Worm (Caenorhabditis elegans) whole organism, early embryonic: ENCODE results near the gene sea-2.

ENCODE experiments used
- B0310.2 ChIP-seq: sonication (generic microtip); optimal IDR thresholded peaks from 2 replicates; lab custom pipeline; 2016; ENCODE audit warnings: mild to moderate bottlenecking, missing genetic modification characterization, missing compliant biosample characterization
- F13C5.2 ChIP-seq: sonication (generic microtip); optimal IDR thresholded peaks from 2 replicates; lab custom pipeline; 2017; ENCODE audit warnings: mild to moderate bottlenecking, missing genetic modification characterization, inconsistent platforms, missing compliant biosample characterization
- aly-1 ChIP-seq: sonication (generic microtip); optimal IDR thresholded peaks from 2 replicates; lab custom pipeline; 2016; ENCODE audit warnings: missing genetic modification characterization, missing compliant biosample characterization
- ama-1 ChIP-seq: fragments of 150-350 bp; optimal IDR thresholded peaks from 2 replicates; lab custom pipeline; 2014
- ceh-13 ChIP-seq: fragments of 200-800 bp; sonication (Bioruptor generic); optimal IDR thresholded peaks from 2 replicates; lab custom pipeline; 2018; ENCODE audit warnings: mild to moderate bottlenecking, missing genetic modification characterization, missing compliant biosample characterization
- ceh-36 ChIP-seq: sonication (generic microtip); optimal IDR thresholded peaks from 2 replicates; lab custom pipeline; 2016; ENCODE audit warnings: missing genetic modification characterization, inconsistent platforms, missing compliant biosample characterization
- ets-7 ChIP-seq: sonication (generic microtip); optimal IDR thresholded peaks from 2 replicates; lab custom pipeline; 2016; ENCODE audit warnings: missing genotype, missing genetic modification characterization, missing compliant biosample characterization
- flt-1 ChIP-seq: fragments of 200-800 bp; sonication (Bioruptor generic); IDR thresholded peaks from 2 replicates; pipeline ENCODE4 v1.3.6; 2022; ENCODE audit warnings: missing genetic modification characterization, missing compliant biosample characterization
- hmbx-1 ChIP-seq: sonication (generic microtip); optimal IDR thresholded peaks from 2 replicates; lab custom pipeline; 2016; ENCODE audit warnings: mild to moderate bottlenecking, missing genetic modification characterization, missing compliant biosample characterization
- hmg-4 ChIP-seq: fragments of 200-800 bp; sonication (Bioruptor generic); optimal IDR thresholded peaks from 2 replicates; lab custom pipeline; 2018; ENCODE audit warnings: mild to moderate bottlenecking, missing genetic modification characterization, missing compliant biosample characterization
- hnd-1 ChIP-seq: sonication (generic microtip); optimal IDR thresholded peaks from 2 replicates; lab custom pipeline; 2016; ENCODE audit warnings: missing genetic modification characterization, missing compliant biosample characterization
- pes-1 ChIP-seq: fragments of 200-800 bp; sonication (Bioruptor generic); IDR thresholded peaks from 2 replicates; pipeline ENCODE4 v1.3.6; 2022; ENCODE audit warnings: missing genetic modification reagents, missing genetic modification characterization, missing compliant biosample characterization
- scrt-1 ChIP-seq: fragments of 200-800 bp; sonication (Bioruptor generic); IDR thresholded peaks from 2 replicates; pipeline ENCODE4 v1.3.6; 2022; ENCODE audit warnings: missing genetic modification characterization, missing compliant biosample characterization
- sea-1 ChIP-seq: fragments of 200-800 bp; sonication (Bioruptor generic); conservative IDR thresholded peaks from 2 replicates; pipeline ENCODE4 v1.3.6; 2022; ENCODE audit warnings: missing genetic modification characterization, missing compliant biosample characterization
- tbx-11 ChIP-seq: fragments of 200-800 bp; sonication (Bioruptor generic); IDR thresholded peaks from 2 replicates; pipeline ENCODE4 v1.3.6; 2022; ENCODE audit warnings: missing genetic modification characterization, missing compliant biosample characterization
- tbx-37 ChIP-seq: fragments of 200-800 bp; sonication (Bioruptor generic); conservative IDR thresholded peaks from 2 replicates; pipeline ENCODE4 v1.3.6; 2022; ENCODE audit warnings: missing genetic modification reagents, missing genetic modification characterization, missing compliant biosample characterization
- tra-4 ChIP-seq: sonication (generic microtip); optimal IDR thresholded peaks from 2 replicates; lab custom pipeline; 2017; ENCODE audit warnings: missing genetic modification characterization, missing compliant biosample characterization

Gene sea-2

DNA sequence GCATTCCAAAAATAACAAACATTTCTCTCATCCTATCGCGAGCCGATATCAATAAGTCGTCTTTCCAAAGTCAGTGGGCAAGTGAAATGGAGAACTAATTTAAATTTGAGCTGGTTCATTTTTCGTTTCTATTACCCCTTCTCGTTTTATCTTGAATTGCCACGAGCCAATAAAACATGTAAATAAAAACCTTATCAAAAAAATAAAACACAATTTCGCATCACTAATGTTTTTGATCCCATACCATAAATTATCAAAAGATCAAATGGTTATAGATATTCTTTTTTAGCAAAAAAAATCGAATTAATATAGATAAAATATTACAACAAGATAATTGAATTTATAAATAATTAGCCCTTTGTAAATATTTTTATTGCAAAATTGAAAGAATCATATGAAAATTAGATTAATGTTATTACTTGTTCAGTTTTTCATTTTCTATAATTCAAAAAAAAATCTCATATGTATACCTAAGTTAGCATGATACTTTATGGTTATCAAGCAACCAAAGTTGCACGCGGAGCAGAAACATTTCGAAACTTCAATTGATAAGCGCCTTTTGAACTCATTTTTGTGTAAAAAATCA, 42.6 kb downstream of the sea-2 start, which contains the start of gene Y14H12A.1:
Y14H12A.1 (plus strand) TSS at position 536 of the 586 bp plus-strand sequence.
- TF ChIP-seq ceh-13 (GFP tag; lab: Kevin White, UChicago) (no peak), pes-1 (GFP tag; lab: Robert Waterston, UW) (no peak), tra-4 (tag; lab: Kevin White, UChicago) (no peak), flt-1 (no peak), B0310.2 (tag; lab: Kevin White, UChicago) (no peak), ets-7 (tag; lab: Kevin White, UChicago) (no peak), hmbx-1 (tag; lab: Kevin White, UChicago) (no peak), aly-1 (tag; lab: Kevin White, UChicago) (no peak), tbx-37 (GFP tag; lab: Robert Waterston, UW) (no peak), ceh-36 (tag; lab: Kevin White, UChicago) (no peak), scrt-1 (GFP tag; lab: Robert Waterston, UW) (no peak), F13C5.2 (no peak), hnd-1 (tag; lab: Kevin White, UChicago) (no peak), ama-1 (lab: Kevin White, UChicago) (no peak), hmg-4 (GFP tag; lab: Kevin White, UChicago) (no peak), tbx-11 (GFP tag; lab: Robert Waterston, UW) (no peak), sea-1 (GFP tag; lab: Robert Waterston, UW) (no peak)

DNA sequence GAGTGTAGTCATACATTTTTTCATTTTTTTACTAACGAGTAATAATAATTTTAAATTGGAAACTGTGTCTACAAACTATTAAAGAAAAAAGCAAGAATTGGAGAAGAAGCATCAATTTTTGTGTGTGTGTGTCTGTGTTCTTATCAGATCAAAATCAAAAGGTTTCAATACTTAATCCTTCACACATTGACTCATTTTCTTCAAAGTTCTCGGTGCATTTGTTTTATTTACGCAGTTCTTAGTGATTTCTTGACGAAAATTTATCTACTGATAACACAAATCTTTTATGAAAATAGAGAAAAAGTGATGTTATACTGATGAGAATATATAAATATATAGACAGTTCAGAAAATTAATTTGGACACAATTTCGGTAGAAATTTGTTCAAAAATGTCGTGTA, 45.8 kb downstream of the sea-2 start, which contains the start of gene clc-22:
clc-22 (minus strand) TSS at position 71 of the 400 bp plus-strand sequence.
- TF ChIP-seq B0310.2 (tag; lab: Kevin White, UChicago), result no peak
- TF ChIP-seq pes-1 (GFP tag; lab: Robert Waterston, UW), result no peak
- TF ChIP-seq ceh-13 (GFP tag; lab: Kevin White, UChicago), result no peak
- no peak for TF ChIP-seq tbx-37 (GFP tag; lab: Robert Waterston, UW)
- no peak for TF ChIP-seq F13C5.2
- TF ChIP-seq flt-1, result no peak
- no peak for TF ChIP-seq ets-7 (tag; lab: Kevin White, UChicago)
- no peak for TF ChIP-seq hnd-1 (tag; lab: Kevin White, UChicago)
- no peak for TF ChIP-seq hmbx-1 (tag; lab: Kevin White, UChicago)

DNA sequence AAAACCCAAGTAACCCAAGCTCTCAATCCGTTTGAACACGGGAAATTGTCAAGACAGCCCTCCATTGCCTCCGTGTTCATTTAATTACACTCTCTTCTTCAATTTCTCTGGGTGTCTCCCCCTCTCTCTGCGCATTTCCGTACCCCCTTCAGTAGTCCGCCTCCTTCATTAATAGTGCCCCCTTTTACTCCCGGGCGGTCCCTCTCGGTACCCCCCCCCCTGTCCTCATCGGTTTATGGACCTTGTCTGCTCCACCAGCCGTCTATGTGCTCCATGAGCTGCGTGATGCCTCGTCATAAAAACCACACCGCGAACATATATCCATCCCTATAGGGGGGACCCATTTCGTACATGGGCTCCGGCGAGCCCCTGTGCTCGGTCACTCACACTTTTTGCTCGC, 49.4 kb downstream of the sea-2 start:
- TF ChIP-seq hmg-4 (GFP tag; lab: Kevin White, UChicago) (peak; percentile 54), scrt-1 (GFP tag; lab: Robert Waterston, UW) (peak; percentile 63; the same call in 1 of the 2 replicates), ceh-36 (tag; lab: Kevin White, UChicago) (no peak), tbx-11 (GFP tag; lab: Robert Waterston, UW) (no peak), hmbx-1 (tag; lab: Kevin White, UChicago) (no peak), tbx-37 (GFP tag; lab: Robert Waterston, UW) (no peak), F13C5.2 (peak; percentile 25), pes-1 (GFP tag; lab: Robert Waterston, UW) (no peak)

DNA sequence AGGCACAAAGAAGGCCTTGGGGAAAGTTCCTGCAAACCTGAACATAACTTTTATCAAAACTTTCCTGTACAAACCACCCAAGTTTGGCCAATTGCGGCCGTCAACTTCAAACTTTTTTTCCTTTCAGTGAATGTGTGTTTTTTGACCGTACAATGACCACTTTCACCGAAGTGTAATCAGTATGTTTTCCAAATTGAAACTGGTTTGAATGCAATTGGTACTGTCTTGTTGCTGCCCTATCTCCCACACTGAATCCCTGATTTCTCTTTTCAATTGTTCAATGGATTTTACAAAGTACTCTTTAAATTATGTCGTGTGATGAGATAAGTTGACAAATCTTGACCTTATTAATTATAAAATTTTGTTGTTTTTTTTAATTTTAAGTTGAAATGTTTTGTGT, 50.3 kb downstream of the sea-2 start:
- TF ChIP-seq tbx-37 (GFP tag; lab: Robert Waterston, UW) (no peak), ama-1 (lab: Kevin White, UChicago) (no peak), hnd-1 (tag; lab: Kevin White, UChicago) (no peak), tra-4 (tag; lab: Kevin White, UChicago) (no peak), aly-1 (tag; lab: Kevin White, UChicago) (no peak), flt-1 (no peak), sea-1 (GFP tag; lab: Robert Waterston, UW) (no peak), ets-7 (tag; lab: Kevin White, UChicago) (no peak), hmg-4 (GFP tag; lab: Kevin White, UChicago) (no peak), tbx-11 (GFP tag; lab: Robert Waterston, UW) (no peak), ceh-13 (GFP tag; lab: Kevin White, UChicago) (no peak), hmbx-1 (tag; lab: Kevin White, UChicago) (no peak), B0310.2 (tag; lab: Kevin White, UChicago) (no peak), pes-1 (GFP tag; lab: Robert Waterston, UW) (no peak), F13C5.2 (no peak), scrt-1 (GFP tag; lab: Robert Waterston, UW) (no peak), ceh-36 (tag; lab: Kevin White, UChicago) (no peak)

DNA sequence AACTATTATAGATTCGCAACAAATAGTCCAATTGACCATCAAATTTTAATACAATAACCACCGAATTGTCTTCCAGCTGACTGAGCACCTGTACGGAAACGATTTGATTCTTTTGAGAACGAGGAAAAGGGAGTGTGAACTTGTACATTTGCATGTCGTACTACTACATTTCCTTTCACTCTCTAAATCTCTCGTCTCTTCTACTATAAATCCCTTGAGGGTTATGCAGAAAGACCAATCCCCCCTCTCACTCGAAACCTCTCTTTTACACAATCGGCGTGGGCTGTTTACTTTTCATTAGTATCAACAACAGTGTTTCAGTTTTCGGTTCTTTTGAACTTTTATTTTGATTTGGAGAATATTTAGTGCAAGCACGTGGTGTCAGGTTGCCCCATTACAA, 52.0 kb downstream of the sea-2 start:
- no peak for TF ChIP-seq hmg-4 (GFP tag; lab: Kevin White, UChicago)
- no peak for TF ChIP-seq tra-4 (tag; lab: Kevin White, UChicago)
- no peak for TF ChIP-seq aly-1 (tag; lab: Kevin White, UChicago)
- TF ChIP-seq ceh-13 (GFP tag; lab: Kevin White, UChicago), result no peak
- no peak for TF ChIP-seq tbx-37 (GFP tag; lab: Robert Waterston, UW)
- no peak for TF ChIP-seq ets-7 (tag; lab: Kevin White, UChicago)

DNA sequence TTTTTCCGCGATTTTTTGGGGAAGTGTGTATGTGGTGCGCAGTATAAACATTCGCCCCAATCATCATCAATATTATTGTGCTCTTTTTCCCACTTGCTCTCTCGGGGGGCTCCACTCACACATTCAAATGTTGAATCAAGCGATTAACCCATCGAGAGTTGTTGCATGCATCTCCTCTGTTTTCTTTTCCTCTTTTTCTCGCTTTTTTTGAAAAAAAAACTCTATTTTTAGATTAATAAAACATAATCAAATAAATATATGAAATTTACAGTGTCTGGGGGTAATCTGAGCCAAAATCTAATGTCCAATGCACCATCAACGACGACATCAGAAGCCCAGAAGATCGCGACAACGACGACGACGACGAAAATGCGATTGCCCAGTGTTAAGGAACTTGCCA, 54.4 kb downstream of the sea-2 start, which contains the start of gene ephx-1:
ephx-1 (plus strand) TSS at position 301 of the 400 bp plus-strand sequence.
- TF ChIP-seq B0310.2 (tag; lab: Kevin White, UChicago) (no peak), aly-1 (tag; lab: Kevin White, UChicago) (no peak), ama-1 (lab: Kevin White, UChicago) (no peak), hnd-1 (tag; lab: Kevin White, UChicago) (no peak), tbx-11 (GFP tag; lab: Robert Waterston, UW) (no peak), sea-1 (GFP tag; lab: Robert Waterston, UW) (no peak), scrt-1 (GFP tag; lab: Robert Waterston, UW) (no peak), hmbx-1 (tag; lab: Kevin White, UChicago) (no peak), flt-1 (no peak), hmg-4 (GFP tag; lab: Kevin White, UChicago) (no peak), tra-4 (tag; lab: Kevin White, UChicago) (no peak), F13C5.2 (no peak)

DNA sequence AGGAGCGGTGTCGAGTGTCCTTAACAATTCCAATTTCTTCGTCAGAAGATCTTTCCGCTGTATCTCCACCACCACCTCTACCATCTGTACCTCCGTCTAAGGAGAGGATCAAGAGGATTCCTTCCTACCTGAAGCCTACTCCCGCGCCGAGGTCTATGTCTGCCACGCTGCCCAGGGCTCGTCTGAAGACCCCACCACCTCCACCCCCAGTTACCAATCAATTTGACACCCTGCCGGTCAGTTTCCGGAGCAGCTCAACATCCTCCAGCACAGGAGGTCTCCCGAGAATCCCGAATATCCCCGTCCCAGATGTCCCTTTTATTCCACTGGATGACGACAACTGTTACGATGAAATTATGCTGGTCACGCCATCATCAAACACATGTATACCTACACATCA, 57.8 kb downstream of the sea-2 start:
- TF ChIP-seq tbx-37 (GFP tag; lab: Robert Waterston, UW) (no peak), ceh-36 (tag; lab: Kevin White, UChicago) (no peak), ceh-13 (GFP tag; lab: Kevin White, UChicago) (no peak), flt-1 (no peak), sea-1 (GFP tag; lab: Robert Waterston, UW) (no peak), tra-4 (tag; lab: Kevin White, UChicago) (no peak), pes-1 (GFP tag; lab: Robert Waterston, UW) (no peak), hmg-4 (GFP tag; lab: Kevin White, UChicago) (no peak), hnd-1 (tag; lab: Kevin White, UChicago) (no peak), hmbx-1 (tag; lab: Kevin White, UChicago) (no peak), aly-1 (tag; lab: Kevin White, UChicago) (no peak), tbx-11 (GFP tag; lab: Robert Waterston, UW) (no peak), ama-1 (lab: Kevin White, UChicago) (no peak), ets-7 (tag; lab: Kevin White, UChicago) (no peak), scrt-1 (GFP tag; lab: Robert Waterston, UW) (no peak), F13C5.2 (no peak), B0310.2 (tag; lab: Kevin White, UChicago) (no peak)
